Fruit fly (Drosophila melanogaster) whole organism, pupa: ENCODE measurements around the gene fwd.

ENCODE experiments used
- CG10348 ChIP-seq: fragments of 200-800 bp; sonication (Bioruptor generic); IDR thresholded peaks from 2 replicates; pipeline ENCODE4 v1.3.6; 2022; ENCODE audit warnings: missing biosample characterization, missing genetic modification characterization
- CG14655 ChIP-seq: fragments of 200-800 bp; sonication (Bioruptor generic); optimal IDR thresholded peaks from 3 replicates; lab custom pipeline; 2017; ENCODE audit warnings: mild to moderate bottlenecking, missing biosample characterization, missing genetic modification reagents, missing genetic modification characterization
- CG34367 ChIP-seq: fragments of 200-800 bp; sonication (Bioruptor generic); optimal IDR thresholded peaks from 2 replicates; lab custom pipeline; 2018; ENCODE audit warnings: missing biosample characterization, mild to moderate bottlenecking, missing genetic modification characterization
- D1 ChIP-seq: fragments of 200-800 bp; sonication (Bioruptor generic); optimal IDR thresholded peaks from 2 replicates; lab custom pipeline; 2018; ENCODE audit warnings: missing biosample characterization, mild to moderate bottlenecking, missing genetic modification characterization, moderate library complexity
- EcR ChIP-seq: fragments of 200-800 bp; sonication (Bioruptor generic); optimal IDR thresholded peaks from 3 replicates; lab custom pipeline; 2019; ENCODE audit warnings: missing biosample characterization, missing genetic modification characterization, mild to moderate bottlenecking, moderate library complexity, missing genetic modification reagents
- Pif1A ChIP-seq: fragments of 200-800 bp; sonication (Bioruptor generic); optimal IDR thresholded peaks from 3 replicates; lab custom pipeline; 2016; ENCODE audit warnings: missing biosample characterization, missing genetic modification characterization
- rn ChIP-seq: fragments of 200-800 bp; sonication (Bioruptor generic); IDR thresholded peaks from 2 replicates; pipeline ENCODE4 v1.3.6; 2022; ENCODE audit warnings: missing biosample characterization, missing genetic modification characterization

DNA sequence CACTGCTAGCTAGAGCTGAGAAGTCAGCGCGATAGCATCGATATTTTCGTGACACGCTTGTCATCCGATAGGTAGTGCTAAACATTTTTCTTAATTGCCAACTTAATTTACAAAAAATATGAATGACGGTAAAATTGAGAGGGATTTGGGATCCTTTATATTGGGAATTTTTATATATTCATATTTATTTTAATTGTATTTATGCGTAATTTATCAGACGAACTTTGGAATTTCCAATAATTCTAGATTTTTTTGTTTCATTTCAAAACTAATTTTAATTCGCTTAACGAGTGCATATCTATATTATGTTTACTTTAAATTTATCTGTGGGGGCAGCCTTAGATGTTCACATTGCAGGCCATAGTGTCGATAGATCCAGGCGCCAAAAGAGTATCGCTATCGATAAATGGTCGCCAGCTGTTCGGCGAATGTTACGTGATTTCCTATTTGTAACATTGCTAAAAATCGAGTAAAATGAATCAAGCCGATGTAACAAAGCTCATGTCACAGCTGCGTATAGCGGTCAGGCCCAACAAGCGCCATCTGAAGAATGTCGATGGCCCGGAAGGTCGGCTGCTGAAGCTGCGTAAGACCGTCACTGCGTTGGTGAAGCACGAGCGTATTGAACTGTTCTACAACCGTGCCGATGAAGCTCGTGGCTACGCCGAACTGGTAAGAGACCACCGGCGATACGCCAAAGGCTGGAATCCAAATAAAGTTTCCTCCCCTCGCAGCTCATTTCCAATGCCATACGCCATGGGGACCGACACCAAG lies 55.1 kb downstream of the fwd start, which contains the start of the genes Tudor-SN and mRpL17:
- TF ChIP-seq D1 (no peak), Pif1A (no peak), CG34367 (tag; lab: Kevin White, UChicago) (no peak), CG10348 (GFP tag; lab: Robert Waterston, UW) (no peak), rn (GFP tag; lab: Robert Waterston, UW) (no peak), EcR (GFP tag; lab: Kevin White, UChicago) (no peak), CG14655 (GFP tag; lab: Kevin White, UChicago) (no peak)
